Worm (Caenorhabditis elegans): ENCODE measurements around the gene C02B8.12.

ce11 chrX:8107921-8108320, 15.2 kb downstream of the C02B8.12 start, which contains the start of gene K07E3.9:
- TF ChIP-seq nhr-237 (tag; optimal IDR thresholded peaks at IDR 0.05) = no peak
- TF ChIP-seq unc-62 (GFP tag; optimal IDR thresholded peaks at IDR 0.05) = no peak
- TF ChIP-seq aly-2 (tag; optimal IDR thresholded peaks at IDR 0.05) = no peak
- TF ChIP-seq tbx-2 (tag; optimal IDR thresholded peaks at IDR 0.05) = no peak
- TF ChIP-seq snpc-4 (tag; optimal IDR thresholded peaks at IDR 0.05) = no peak
- no peak for TF ChIP-seq nhr-25 (tag; optimal IDR thresholded peaks at IDR 0.05)
- no peak for TF ChIP-seq skn-1 (tag; optimal IDR thresholded peaks at IDR 0.05)
- TF ChIP-seq elt-1 (tag; optimal IDR thresholded peaks at IDR 0.05) = no peak
- no peak for TF ChIP-seq ceh-9 (tag; optimal IDR thresholded peaks at IDR 0.05)
- no peak for TF ChIP-seq ZK546.5 (tag; optimal IDR thresholded peaks at IDR 0.05)
- no peak for TF ChIP-seq mdl-1 (tag; optimal IDR thresholded peaks at IDR 0.05)
- TF ChIP-seq pqm-1 (tag; optimal IDR thresholded peaks at IDR 0.05) = no peak
- TF ChIP-seq egl-27 (tag; optimal IDR thresholded peaks at IDR 0.05) = no peak
- no peak for TF ChIP-seq nfya-1 (tag; optimal IDR thresholded peaks at IDR 0.05; ENCODE audit: insufficient read depth)
